Worm (Caenorhabditis elegans): ENCODE measurements around the gene F59A6.4.

The F59A6.4 gene

DNA sequence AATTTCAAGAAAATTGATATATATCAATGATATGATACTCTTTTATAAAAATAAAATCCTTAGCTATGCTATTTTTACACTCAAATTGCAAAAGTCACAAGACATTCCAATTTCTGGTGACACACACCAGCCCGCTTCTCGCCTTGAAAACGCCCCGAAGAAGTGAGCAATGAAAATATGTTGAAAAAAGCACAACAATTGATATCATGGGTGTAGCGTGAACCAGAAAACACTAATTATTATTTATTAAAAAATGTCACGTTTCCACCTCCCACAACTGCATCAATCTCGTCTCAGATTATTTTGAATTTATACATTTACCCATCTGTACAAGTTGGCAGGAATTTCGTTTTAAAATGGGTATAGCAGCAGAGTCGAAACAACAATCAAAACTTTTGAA, at the start of gene F59A6.4:
F59A6.4 (plus strand) TSS at position 301 of the 400 bp plus-strand sequence.
- TF ChIP-seq him-1 (tag; optimal IDR thresholded peaks at IDR 0.05) (no peak), dao-5 (tag; optimal IDR thresholded peaks at IDR 0.05) (no peak), W03F9.2 (tag; optimal IDR thresholded peaks at IDR 0.05) (no peak)

DNA sequence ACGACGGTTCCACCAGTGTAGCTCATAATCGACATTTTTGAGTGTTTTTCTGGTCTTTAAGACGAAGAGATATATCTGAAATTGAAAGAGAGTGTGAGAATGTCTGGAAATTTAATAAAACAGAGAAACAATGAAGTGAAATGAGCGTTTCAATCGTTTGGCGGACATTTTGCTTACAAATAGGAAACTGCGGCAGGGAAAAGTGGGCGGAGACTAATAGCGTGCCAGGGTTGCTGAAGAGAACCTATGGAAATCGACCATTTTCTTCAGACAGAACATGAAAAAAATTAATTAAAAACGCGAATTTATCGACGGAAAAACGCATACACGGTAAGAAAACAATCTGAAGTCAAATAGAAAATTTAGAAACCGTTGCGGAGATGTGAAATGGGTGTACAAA, 49.5 kb upstream of the F59A6.4 start, which contains the start of gene pbs-3:
pbs-3 (minus strand) TSS at position 75 of the 400 bp plus-strand sequence.
- peak; percentile 38 for TF ChIP-seq W03F9.2 (tag; optimal IDR thresholded peaks at IDR 0.05)
- no peak for TF ChIP-seq him-1 (tag; optimal IDR thresholded peaks at IDR 0.05)

ce11 chrII:4959719-4960118, 45.2 kb upstream of the F59A6.4 start, which contains the start of gene ulp-2:
Gene ulp-2, minus strand, starts transcription at chrII:4959876.
- no peak for TF ChIP-seq dao-5 (tag; optimal IDR thresholded peaks at IDR 0.05)
- no peak for TF ChIP-seq him-1 (tag; optimal IDR thresholded peaks at IDR 0.05)
- TF ChIP-seq W03F9.2 (tag; optimal IDR thresholded peaks at IDR 0.05), result no peak

- TF ChIP-seq W03F9.2 (tag; optimal IDR thresholded peaks at IDR 0.05), result peak; percentile 9
- no peak for TF ChIP-seq dao-5 (tag; optimal IDR thresholded peaks at IDR 0.05)
- TF ChIP-seq him-1 (tag; optimal IDR thresholded peaks at IDR 0.05), result no peak
Measured at ce11 chrII:4960690-4961089, 44.2 kb upstream of the F59A6.4 start.

ce11 chrII:4966576-4966975, 38.3 kb upstream of the F59A6.4 start:
- no peak for TF ChIP-seq dao-5 (tag; optimal IDR thresholded peaks at IDR 0.05)
- no peak for TF ChIP-seq W03F9.2 (tag; optimal IDR thresholded peaks at IDR 0.05)
- TF ChIP-seq him-1 (tag; optimal IDR thresholded peaks at IDR 0.05), result no peak

DNA sequence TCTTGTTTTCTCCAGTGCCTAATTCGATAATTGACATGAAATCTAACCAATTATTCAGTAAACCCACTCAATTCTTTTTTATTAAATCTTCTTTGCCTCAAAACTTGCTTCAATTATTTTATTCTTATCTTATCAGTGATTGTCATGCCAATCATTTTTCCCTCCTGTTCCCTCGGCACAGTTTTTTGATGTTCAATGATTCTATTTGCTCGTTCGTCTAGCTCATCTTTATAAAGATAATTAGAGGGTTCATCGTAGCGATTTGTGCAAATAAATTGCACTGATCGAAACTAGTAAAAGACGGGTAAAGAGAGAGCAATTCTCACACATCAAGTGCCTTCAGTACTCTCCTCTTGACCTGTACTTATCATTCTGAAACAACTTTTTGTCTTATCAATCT, 37.2 kb upstream of the F59A6.4 start:
- TF ChIP-seq him-1 (tag; optimal IDR thresholded peaks at IDR 0.05) (no peak), W03F9.2 (tag; optimal IDR thresholded peaks at IDR 0.05) (no peak), dao-5 (tag; optimal IDR thresholded peaks at IDR 0.05) (no peak)

DNA sequence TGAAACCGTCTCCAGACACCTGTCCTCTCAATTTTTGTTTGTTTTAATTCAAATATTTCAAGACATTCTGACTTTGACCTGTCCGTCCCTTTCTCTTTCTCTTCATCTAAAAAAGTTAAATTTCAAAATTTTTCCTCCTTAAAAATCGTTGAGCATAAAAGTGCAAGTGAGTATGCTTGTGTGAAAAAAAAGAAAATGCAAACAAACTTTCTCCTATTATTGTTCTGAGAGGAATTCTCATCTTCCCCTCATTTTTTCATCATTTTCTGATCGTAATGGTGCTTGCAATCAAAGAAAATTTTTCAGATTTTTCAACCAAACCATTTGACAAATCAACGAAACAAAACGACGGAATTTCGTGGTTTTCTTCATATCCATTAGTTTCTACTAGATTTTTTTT, 36.0 kb upstream of the F59A6.4 start, which contains the start of gene shc-2:
shc-2 (plus strand) TSS at position 301 of the 400 bp plus-strand sequence.
- TF ChIP-seq dao-5 (tag; optimal IDR thresholded peaks at IDR 0.05), result no peak
- no peak for TF ChIP-seq W03F9.2 (tag; optimal IDR thresholded peaks at IDR 0.05)

- TF ChIP-seq dao-5 (tag; optimal IDR thresholded peaks at IDR 0.05), result no peak
- no peak for TF ChIP-seq him-1 (tag; optimal IDR thresholded peaks at IDR 0.05)
- no peak for TF ChIP-seq W03F9.2 (tag; optimal IDR thresholded peaks at IDR 0.05)
Measured at ce11 chrII:4974448-4974951, 30.4 kb upstream of the F59A6.4 start.

DNA sequence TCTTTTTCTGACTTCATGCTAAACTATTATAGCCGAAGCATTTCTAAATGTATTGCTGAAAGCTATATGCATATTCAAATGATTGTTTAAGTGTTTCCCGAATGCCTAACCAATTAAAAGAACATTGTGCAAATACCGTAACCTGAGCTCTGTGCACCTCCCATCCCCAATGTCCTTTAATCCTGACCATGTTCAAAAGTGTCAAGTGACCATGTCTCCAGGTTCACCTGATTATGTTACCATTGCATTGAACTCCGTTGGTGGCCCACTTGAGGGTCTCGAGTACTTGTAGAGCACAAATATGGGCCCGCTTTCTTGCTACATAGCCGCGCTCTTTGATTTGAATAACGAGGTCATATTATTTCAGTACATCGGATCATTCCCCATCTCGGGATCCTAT, 29.6 kb upstream of the F59A6.4 start:
- TF ChIP-seq W03F9.2 (tag; optimal IDR thresholded peaks at IDR 0.05) (no peak), him-1 (tag; optimal IDR thresholded peaks at IDR 0.05) (no peak), dao-5 (tag; optimal IDR thresholded peaks at IDR 0.05) (no peak)

ce11 chrII:4981682-4982404, 23.0 kb upstream of the F59A6.4 start:
- TF ChIP-seq dao-5 (tag; optimal IDR thresholded peaks at IDR 0.05) (no peak), W03F9.2 (tag; optimal IDR thresholded peaks at IDR 0.05) (no peak), him-1 (tag; optimal IDR thresholded peaks at IDR 0.05) (no peak)

DNA sequence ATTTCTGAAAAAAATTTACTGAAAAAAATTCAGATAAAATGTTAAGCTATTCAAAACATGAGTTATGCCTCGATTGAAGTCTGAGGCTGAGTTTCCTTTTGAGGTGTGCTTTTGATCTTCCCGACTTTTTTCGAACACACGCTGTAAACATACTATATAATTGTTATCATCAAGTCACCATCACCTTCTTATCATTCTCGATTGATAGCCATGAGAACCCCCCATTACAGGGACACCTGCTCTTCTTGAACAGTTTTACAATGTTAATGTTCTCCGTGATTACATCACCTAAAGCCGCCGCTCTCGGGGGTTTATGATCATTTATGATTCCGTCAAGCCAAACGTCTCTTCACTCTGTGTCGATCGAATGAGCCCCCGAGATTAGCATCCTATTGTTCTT, 20.7 kb upstream of the F59A6.4 start:
- TF ChIP-seq W03F9.2 (tag; optimal IDR thresholded peaks at IDR 0.05) (no peak), him-1 (tag; optimal IDR thresholded peaks at IDR 0.05) (no peak), dao-5 (tag; optimal IDR thresholded peaks at IDR 0.05) (no peak)

DNA sequence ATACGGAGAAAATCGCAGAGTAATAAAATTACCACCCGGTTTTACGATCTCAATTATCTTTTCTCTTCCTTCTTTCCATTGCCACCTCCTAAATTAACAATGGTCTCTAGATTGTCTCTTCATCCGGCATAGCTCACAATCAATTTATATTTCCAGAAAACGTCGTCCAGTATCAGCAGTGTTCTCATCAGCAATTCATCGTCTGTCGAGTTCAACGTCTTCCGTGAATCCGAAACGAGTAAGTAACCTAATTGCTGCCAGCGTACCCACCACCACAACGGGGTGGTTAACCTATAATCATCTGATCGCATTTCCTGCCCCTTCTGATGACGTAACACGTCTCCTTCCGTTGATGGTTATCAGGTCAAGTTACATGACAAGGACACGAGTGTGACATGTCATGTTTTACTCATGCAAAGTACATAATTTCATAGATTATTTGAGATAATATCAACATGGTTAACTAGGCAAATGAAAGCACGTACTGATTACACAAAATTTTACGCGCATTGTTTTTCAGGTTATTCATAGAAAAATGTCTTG, 18.8 kb upstream of the F59A6.4 start:
- TF ChIP-seq him-1 (tag; optimal IDR thresholded peaks at IDR 0.05), result no peak
- TF ChIP-seq dao-5 (tag; optimal IDR thresholded peaks at IDR 0.05), result no peak
- no peak for TF ChIP-seq W03F9.2 (tag; optimal IDR thresholded peaks at IDR 0.05)

DNA sequence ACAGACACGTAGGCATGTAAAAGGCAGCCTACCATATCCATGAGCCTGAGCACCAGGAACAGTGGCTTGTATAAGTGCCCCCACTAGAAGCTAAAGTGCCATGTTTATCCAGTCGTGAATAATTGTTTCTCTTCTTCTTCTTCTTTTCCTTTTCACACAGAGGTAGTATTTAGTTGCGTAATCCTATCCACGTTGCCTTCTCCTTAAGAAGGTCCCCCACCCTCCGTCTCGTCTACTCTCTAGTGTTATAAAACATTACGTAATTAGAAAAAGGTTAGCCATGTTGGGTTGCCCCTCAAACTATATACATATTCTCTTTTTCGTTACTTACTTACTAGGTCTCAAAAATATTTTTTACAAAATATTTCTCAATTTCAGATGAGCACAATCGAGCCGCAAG, 18.2 kb upstream of the F59A6.4 start:
- no peak for TF ChIP-seq him-1 (tag; optimal IDR thresholded peaks at IDR 0.05)
- TF ChIP-seq W03F9.2 (tag; optimal IDR thresholded peaks at IDR 0.05), result no peak
- TF ChIP-seq dao-5 (tag; optimal IDR thresholded peaks at IDR 0.05), result no peak

DNA sequence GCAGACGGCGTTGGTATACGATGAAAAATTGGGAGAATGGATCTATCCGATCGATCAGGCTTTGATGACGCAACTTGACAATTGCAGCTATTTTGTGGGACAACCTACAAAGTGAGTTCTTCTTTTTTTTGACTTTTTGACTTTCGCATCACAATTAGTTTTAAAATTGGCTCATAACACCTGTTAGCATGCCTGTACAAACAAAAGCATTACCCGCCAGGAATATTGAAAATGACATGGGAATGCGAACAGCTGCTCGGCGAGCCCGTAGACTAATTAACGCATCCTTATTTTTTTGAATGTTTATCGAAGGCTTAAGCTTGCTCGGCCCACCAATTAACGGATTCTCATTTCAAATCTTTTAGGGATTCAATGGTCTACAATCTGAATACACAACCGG, 17.6 kb upstream of the F59A6.4 start:
- TF ChIP-seq W03F9.2 (tag; optimal IDR thresholded peaks at IDR 0.05) (no peak), him-1 (tag; optimal IDR thresholded peaks at IDR 0.05) (no peak), dao-5 (tag; optimal IDR thresholded peaks at IDR 0.05) (no peak)
